Fruit fly (Drosophila melanogaster) whole organism, embryonic: ENCODE measurements around the gene Jhbp14.

Experiments
- CG10979 ChIP-seq: fragments of 200-800 bp; sonication (Bioruptor generic); optimal IDR thresholded peaks from 2 replicates; lab custom pipeline; 2018; ENCODE audit warnings: missing biosample characterization, mild to moderate bottlenecking, missing genetic modification characterization, moderate library complexity
- CG11085 ChIP-seq: fragments of 200-800 bp; sonication (Bioruptor generic); IDR thresholded peaks from 2 replicates; pipeline ENCODE4 v1.3.6; 2022; ENCODE audit warnings: missing biosample characterization, missing genetic modification characterization
- CG11093 ChIP-seq: fragments of 200-800 bp; sonication (Bioruptor generic); IDR thresholded peaks from 3 replicates; pipeline ENCODE4 v1.3.6; 2022; ENCODE audit warnings: missing biosample characterization, missing genetic modification characterization
- CG11247 ChIP-seq: fragments of 200-800 bp; sonication (Bioruptor generic); IDR thresholded peaks from 2 replicates; pipeline ENCODE4 v1.3.6; 2022; ENCODE audit warnings: missing biosample characterization, missing genetic modification characterization
- CG12071 ChIP-seq: fragments of 200-800 bp; sonication (Bioruptor generic); optimal IDR thresholded peaks from 3 replicates; lab custom pipeline; 2018; ENCODE audit warnings: missing biosample characterization, mild to moderate bottlenecking, missing genetic modification characterization
- CG1233 ChIP-seq: fragments of 200-800 bp; sonication (Bioruptor generic); optimal IDR thresholded peaks from 4 replicates; lab custom pipeline; 2018; ENCODE audit warnings: missing biosample characterization, mild to moderate bottlenecking, missing genetic modification characterization
- CG14667 ChIP-seq: fragments of 200-800 bp; sonication (Bioruptor generic); IDR thresholded peaks from 2 replicates; pipeline ENCODE4 v1.3.6; 2022; ENCODE audit warnings: missing biosample characterization, missing genetic modification characterization
- CG15073 ChIP-seq: fragments of 200-800 bp; sonication (Bioruptor generic); optimal IDR thresholded peaks from 2 replicates; lab custom pipeline; 2016; ENCODE audit warnings: missing biosample characterization, missing genetic modification characterization
- CG2889 ChIP-seq: fragments of 200-800 bp; sonication (Bioruptor generic); IDR thresholded peaks from 3 replicates; pipeline ENCODE4 v1.3.6; 2022; ENCODE audit warnings: missing biosample characterization, missing genetic modification characterization
- CG34224 ChIP-seq: fragments of 200-800 bp; sonication (Bioruptor generic); IDR thresholded peaks from 3 replicates; pipeline ENCODE4 v1.3.6; 2022; ENCODE audit warnings: missing biosample characterization, missing genetic modification characterization; ENCODE audit not compliant: partially characterized antibody
- CG34376 ChIP-seq: fragments of 200-800 bp; sonication (Bioruptor generic); optimal IDR thresholded peaks from 2 replicates; lab custom pipeline; 2018; ENCODE audit warnings: missing biosample characterization, mild to moderate bottlenecking, missing genetic modification characterization
- CG5180 ChIP-seq: fragments of 200-800 bp; sonication (Bioruptor generic); optimal IDR thresholded peaks from 3 replicates; lab custom pipeline; 2017; ENCODE audit warnings: missing biosample characterization, missing genetic modification characterization, mild to moderate bottlenecking, moderate library complexity, missing genetic modification reagents
- CG8944 ChIP-seq: fragments of 200-800 bp; sonication (Bioruptor generic); optimal IDR thresholded peaks from 3 replicates; lab custom pipeline; 2016; ENCODE audit warnings: missing biosample characterization, missing genetic modification characterization
- CG9215 ChIP-seq: fragments of 200-800 bp; sonication (Bioruptor generic); IDR thresholded peaks from 2 replicates; pipeline ENCODE4 v1.3.6; 2022; ENCODE audit warnings: missing biosample characterization, missing genetic modification characterization
- Ets65A ChIP-seq: fragments of 200-800 bp; sonication (Bioruptor generic); peaks from one replicate; lab custom pipeline; 2016; ENCODE audit warnings: missing biosample characterization, missing genetic modification characterization
- Hmr ChIP-seq: fragments of 200-800 bp; sonication (Bioruptor generic); optimal IDR thresholded peaks from 3 replicates; lab custom pipeline; 2017; ENCODE audit warnings: mild to moderate bottlenecking, missing biosample characterization, missing genetic modification reagents, missing genetic modification characterization
- MESR4 ChIP-seq: fragments of 200-800 bp; sonication (Bioruptor generic); optimal IDR thresholded peaks from 2 replicates; lab custom pipeline; 2018; ENCODE audit warnings: missing biosample characterization, mild to moderate bottlenecking, missing genetic modification characterization, moderate library complexity
- Mrtf ChIP-seq: fragments of 200-800 bp; sonication (Bioruptor generic); IDR thresholded peaks from 3 replicates; pipeline ENCODE4 v1.3.6; 2022; ENCODE audit warnings: missing biosample characterization, missing genetic modification characterization
- Sox100B ChIP-seq: fragments of 200-800 bp; sonication (Bioruptor generic); optimal IDR thresholded peaks from 3 replicates; lab custom pipeline; 2018; ENCODE audit warnings: missing biosample characterization, mild to moderate bottlenecking, missing genetic modification characterization
- Trl ChIP-seq, 3 experiments: fragments of >200 bp in 2 of 3; fragments of 200-800 bp in 1 of 3; sonication (Bioruptor generic) in 1 of 3; optimal IDR thresholded peaks; 2 replicates in 1 of 3; 3 replicates in 2 of 3; lab custom pipeline; 2016 to 2017; ENCODE audit warnings: missing biosample characterization in 1 of 3, missing genetic modification characterization in 1 of 3
- cato ChIP-seq: fragments of 200-800 bp; sonication (Bioruptor generic); optimal IDR thresholded peaks from 2 replicates; lab custom pipeline; 2016; ENCODE audit warnings: missing biosample characterization, missing genetic modification characterization, borderline replicate concordance
- ci ChIP-seq: fragments of 200-800 bp; sonication (Bioruptor generic); IDR thresholded peaks from 3 replicates; pipeline ENCODE4 v1.3.6; 2022; ENCODE audit warnings: missing biosample characterization, missing genetic modification characterization
- crp ChIP-seq, 2 experiments: fragments of 200-800 bp; sonication (Bioruptor generic); optimal IDR thresholded peaks; 2 replicates in 1 of 2; 3 replicates in 1 of 2; lab custom pipeline; 2017; ENCODE audit warnings: missing biosample characterization in 2 of 2, missing genetic modification characterization in 2 of 2, mild to moderate bottlenecking in 1 of 2, moderate library complexity in 1 of 2
- grau ChIP-seq: fragments of 200-800 bp; optimal IDR thresholded peaks from 3 replicates; lab custom pipeline; 2019; ENCODE audit warnings: missing biosample characterization, mild to moderate bottlenecking, missing genetic modification characterization, moderate library complexity
- pfk ChIP-seq: fragments of 200-800 bp; sonication (Bioruptor generic); optimal IDR thresholded peaks from 2 replicates; lab custom pipeline; 2018; ENCODE audit warnings: missing biosample characterization, mild to moderate bottlenecking, missing genetic modification characterization, moderate library complexity
- ranshi ChIP-seq: fragments of 200-800 bp; sonication (Bioruptor generic); IDR thresholded peaks from 2 replicates; pipeline ENCODE4 v1.3.6; 2022; ENCODE audit warnings: missing biosample characterization, missing genetic modification characterization
- stwl ChIP-seq: fragments of 200-800 bp; sonication (Bioruptor generic); optimal IDR thresholded peaks from 3 replicates; lab custom pipeline; 2018; ENCODE audit warnings: missing biosample characterization, mild to moderate bottlenecking, missing genetic modification characterization, moderate library complexity
- twi ChIP-seq: fragments of 200-800 bp; optimal IDR thresholded peaks from 2 replicates; lab custom pipeline; 2019; ENCODE audit warnings: missing biosample characterization, mild to moderate bottlenecking, missing genetic modification characterization, moderate library complexity

Jhbp14 gene

DNA sequence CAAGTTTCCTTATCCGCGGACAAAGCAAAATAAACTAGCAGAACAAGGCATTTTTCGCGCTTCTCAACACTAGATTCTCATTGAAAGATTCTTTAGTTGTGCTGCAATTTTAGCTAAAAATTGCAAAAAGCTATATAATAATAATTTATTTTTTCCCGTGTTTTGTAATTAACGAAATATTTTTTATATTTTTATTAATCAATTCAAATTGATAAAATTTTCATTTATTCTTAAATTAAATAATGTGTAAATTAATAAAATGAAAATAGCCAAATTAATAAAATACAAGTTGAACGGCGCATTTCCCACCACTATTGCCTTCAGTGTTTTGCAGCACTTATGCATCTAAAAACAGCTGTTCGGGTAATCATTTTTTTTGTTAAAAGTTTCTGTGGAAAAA lies 50.2 kb downstream of the Jhbp14 start, which contains the start of the genes Drep4 and Uvrag (continued):
- peak; percentile 51 for TF ChIP-seq cato (GFP tag; lab: Kevin White, UChicago)
- TF ChIP-seq CG1233, result peak; percentile 39
- no peak for TF ChIP-seq CG34376 (GFP tag; lab: Kevin White, UChicago)
- TF ChIP-seq CG9215 (GFP tag; lab: Robert Waterston, UW), result peak; percentile 71
- TF ChIP-seq ranshi (GFP tag; lab: Robert Waterston, UW), result 0 out of 2 replicates have a peak, but pooled peaks have one; percentile 57
- no peak for TF ChIP-seq CG12071 (GFP tag; lab: Kevin White, UChicago)
- no peak for TF ChIP-seq Trl (optimal IDR thresholded peaks at IDR 0.05; lab: Kevin White, UChicago)
- no peak for TF ChIP-seq Trl (GFP tag; optimal IDR thresholded peaks at IDR 0.05; lab: Kevin White, UChicago)
- peak; percentile 68 for TF ChIP-seq CG10979 (tag; lab: Kevin White, UChicago)
- TF ChIP-seq Mrtf (GFP tag; lab: Robert Waterston, UW), result no peak
- TF ChIP-seq CG5180 (GFP tag; lab: Kevin White, UChicago), result no peak
- no peak for TF ChIP-seq CG34224
- TF ChIP-seq CG11247 (GFP tag; lab: Robert Waterston, UW), result 0 out of 2 replicates have a peak, but pooled peaks have one; percentile 15
- TF ChIP-seq CG11085 (GFP tag; lab: Robert Waterston, UW), result no peak
- TF ChIP-seq MESR4 (GFP tag; lab: Kevin White, UChicago), result no peak
- peak; percentile 80 for TF ChIP-seq grau (tag; lab: Kevin White, UChicago)
- peak; percentile 68 to 91 for TF ChIP-seq crp (GFP tag; optimal IDR thresholded peaks at IDR 0.05; lab: Kevin White, UChicago)
- TF ChIP-seq ci (GFP tag; lab: Robert Waterston, UW), result no peak
- peak; percentile 65 for TF ChIP-seq Ets65A (GFP tag; lab: Kevin White, UChicago)
- peak; percentile 34; the same call in 1 of the 2 replicates for TF ChIP-seq CG14667 (GFP tag; lab: Robert Waterston, UW)
- 0 out of 3 replicates have a peak, but pooled peaks have one; percentile 37 for TF ChIP-seq CG11093
- TF ChIP-seq stwl (tag; lab: Kevin White, UChicago), result peak; percentile 75
- peak; percentile 65 for TF ChIP-seq Hmr (GFP tag; lab: Kevin White, UChicago)
- TF ChIP-seq CG2889 (GFP tag; lab: Robert Waterston, UW), result no peak
- TF ChIP-seq twi (tag; lab: Kevin White, UChicago), result no peak
- no peak for TF ChIP-seq CG15073
- no peak for TF ChIP-seq CG8944 (GFP tag; lab: Kevin White, UChicago)
- TF ChIP-seq Sox100B, result peak; percentile 75
- no peak for TF ChIP-seq pfk
